Fruit fly (Drosophila melanogaster): ENCODE results near the gene CG44002.

DNA sequence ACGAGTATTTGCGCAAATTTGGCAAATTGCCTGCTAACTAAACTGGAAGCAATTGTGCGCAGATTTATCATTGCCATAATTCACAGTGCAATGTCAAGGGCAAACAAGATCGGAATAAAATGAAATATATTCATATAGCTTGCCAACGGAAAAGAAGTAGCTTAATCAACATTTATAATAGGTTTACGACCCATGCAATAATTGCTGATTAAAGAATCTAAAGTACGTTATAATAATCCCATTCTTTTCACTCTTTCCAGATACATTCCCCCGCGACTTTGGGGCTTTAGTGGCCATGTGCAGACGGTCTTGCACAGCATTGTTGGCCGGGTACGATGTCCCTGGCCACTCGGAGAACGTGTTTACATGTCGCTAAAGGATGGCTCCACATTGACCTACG, 4.2 kb downstream of the CG44002 start:
- TF ChIP-seq CTCF (optimal IDR thresholded peaks at IDR 0.05) (no peak), CG8478 (optimal IDR thresholded peaks at IDR 0.05) (no peak)
